Worm (Caenorhabditis elegans): ENCODE measurements around the gene srv-25.

srv-25 gene

DNA sequence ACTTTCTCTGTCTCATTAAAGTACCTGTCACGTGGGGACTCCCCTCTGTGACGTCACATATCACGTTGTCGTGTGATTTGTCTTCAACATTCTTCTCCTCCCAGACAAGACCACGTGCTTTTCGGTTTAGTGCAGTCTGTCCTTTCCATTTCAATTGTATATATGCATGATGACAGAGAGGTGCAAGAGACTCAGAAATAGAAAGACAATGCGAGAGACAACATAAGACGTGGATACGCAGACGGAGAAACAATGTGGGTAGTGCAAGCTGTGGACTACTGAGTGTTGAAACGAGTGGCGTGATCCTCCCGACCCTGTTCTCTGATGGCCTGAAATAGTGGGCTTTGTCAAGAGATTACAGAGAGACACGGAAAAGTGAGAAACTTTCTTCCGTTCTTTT lies 33.2 kb upstream of the srv-25 start:
- TF ChIP-seq nhr-12 (tag; optimal IDR thresholded peaks at IDR 0.05) (no peak), M03D4.4 (tag; optimal IDR thresholded peaks at IDR 0.05) (peak; percentile 6), mep-1 (tag; optimal IDR thresholded peaks at IDR 0.05) (peak; percentile 20), lin-32 (GFP tag; optimal IDR thresholded peaks at IDR 0.05) (no peak), mls-2 (tag; optimal IDR thresholded peaks at IDR 0.05) (no peak), sem-2 (GFP tag; optimal IDR thresholded peaks at IDR 0.05) (no peak), ceh-39 (tag; optimal IDR thresholded peaks at IDR 0.05) (no peak), drap-1 (GFP tag; optimal IDR thresholded peaks at IDR 0.05) (peak; percentile 0), unc-39 (tag; optimal IDR thresholded peaks at IDR 0.05) (no peak), elt-1 (tag; optimal IDR thresholded peaks at IDR 0.05; ENCODE audit: borderline replicate concordance, insufficient read depth) (no peak), elt-3 (tag; optimal IDR thresholded peaks at IDR 0.05) (peak; percentile 61), ztf-11 (tag; optimal IDR thresholded peaks at IDR 0.05) (no peak), zip-8 (tag; optimal IDR thresholded peaks at IDR 0.05) (peak; percentile 43), unc-120 (tag; optimal IDR thresholded peaks at IDR 0.05; ENCODE audit: poor library complexity, severe bottlenecking) (peak; percentile 39), pha-4 (tag; optimal IDR thresholded peaks at IDR 0.05) (peak; percentile 70), flh-1 (GFP tag; optimal IDR thresholded peaks at IDR 0.05) (no peak), cnd-1 (tag; optimal IDR thresholded peaks at IDR 0.05) (peak; percentile 15), tbx-8 (GFP tag; optimal IDR thresholded peaks at IDR 0.05) (no peak), blmp-1 (tag; optimal IDR thresholded peaks at IDR 0.05) (peak; percentile 4), ces-1 (GFP tag; optimal IDR thresholded peaks at IDR 0.05) (peak; percentile 77), ham-2 (GFP tag; optimal IDR thresholded peaks at IDR 0.05) (peak; percentile 22), snpc-4 (tag; optimal IDR thresholded peaks at IDR 0.05) (no peak), ceh-43 (GFP tag; optimal IDR thresholded peaks at IDR 0.05) (no peak), unc-62 (GFP tag; optimal IDR thresholded peaks at IDR 0.05) (peak; percentile 78), nhr-76 (tag; optimal IDR thresholded peaks at IDR 0.05) (no peak), lin-13 (tag; optimal IDR thresholded peaks at IDR 0.05) (peak; percentile 22), nhr-237 (tag; optimal IDR thresholded peaks at IDR 0.05) (peak; percentile 33), mab-5 (tag; optimal IDR thresholded peaks at IDR 0.05) (no peak), lsy-2 (tag; optimal IDR thresholded peaks at IDR 0.05) (peak; percentile 39), nhr-28 (tag; optimal IDR thresholded peaks at IDR 0.05) (no peak)

DNA sequence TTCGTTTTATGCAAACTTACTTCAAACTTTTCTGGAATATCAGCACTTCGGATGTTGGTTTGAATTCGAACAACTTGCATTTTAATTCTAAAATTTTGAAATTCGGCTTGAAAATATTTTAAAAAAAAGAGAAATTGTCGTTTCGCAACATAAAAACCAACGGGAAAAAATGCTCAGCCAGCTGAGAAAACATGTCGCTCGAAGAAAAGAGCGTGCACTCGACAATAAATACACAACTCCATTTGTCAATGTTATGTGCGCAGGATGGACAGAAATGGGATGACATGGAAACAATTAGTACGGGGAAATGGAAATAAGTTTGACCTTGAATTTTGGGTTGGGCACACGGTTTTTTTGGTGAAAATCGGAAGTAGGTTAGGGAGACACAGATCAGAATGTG lies 32.4 kb upstream of the srv-25 start, which contains the start of gene mif-4:
Gene mif-4 (minus strand): TSS at position 87 of the 400 bp plus-strand sequence.
- peak; percentile 9 for TF ChIP-seq ces-1 (GFP tag; optimal IDR thresholded peaks at IDR 0.05)
- no peak for TF ChIP-seq unc-120 (tag; optimal IDR thresholded peaks at IDR 0.05; ENCODE audit: poor library complexity, severe bottlenecking)
- no peak for TF ChIP-seq ceh-83 (GFP tag; optimal IDR thresholded peaks at IDR 0.05)
- TF ChIP-seq M03D4.4 (tag; optimal IDR thresholded peaks at IDR 0.05) = no peak

DNA sequence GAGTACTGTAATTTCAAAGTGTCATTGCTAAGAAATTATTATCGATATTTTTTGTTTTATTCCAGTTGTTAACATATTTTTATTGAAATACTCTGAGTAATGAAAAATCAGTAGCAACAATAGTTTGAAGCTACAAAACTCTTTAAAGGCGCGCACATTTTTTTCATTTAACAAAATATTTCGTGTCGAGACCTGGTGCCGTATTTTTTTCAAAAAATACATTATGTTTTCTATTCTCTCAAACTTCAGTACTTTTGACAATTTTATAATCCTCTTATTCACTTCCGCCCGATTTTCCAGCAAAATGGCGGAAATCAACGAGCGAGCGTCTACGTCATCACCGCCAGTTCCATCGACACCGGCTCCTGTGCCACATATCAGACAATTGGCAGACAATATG lies 30.4 kb upstream of the srv-25 start, which contains the start of gene blos-2:
Gene blos-2 (plus strand): TSS at position 301 of the 400 bp plus-strand sequence.
- TF ChIP-seq flh-1 (GFP tag; optimal IDR thresholded peaks at IDR 0.05) = no peak
- no peak for TF ChIP-seq nhr-2 (tag; optimal IDR thresholded peaks at IDR 0.05)
- no peak for TF ChIP-seq sem-2 (GFP tag; optimal IDR thresholded peaks at IDR 0.05)
- no peak for TF ChIP-seq blmp-1 (tag; optimal IDR thresholded peaks at IDR 0.05)
- no peak for TF ChIP-seq ceh-83 (GFP tag; optimal IDR thresholded peaks at IDR 0.05)
- no peak for TF ChIP-seq ceh-39 (tag; optimal IDR thresholded peaks at IDR 0.05)
- no peak for TF ChIP-seq ztf-11 (tag; optimal IDR thresholded peaks at IDR 0.05)
- no peak for TF ChIP-seq M03D4.4 (tag; optimal IDR thresholded peaks at IDR 0.05)
- no peak for TF ChIP-seq unc-62 (GFP tag; optimal IDR thresholded peaks at IDR 0.05)

DNA sequence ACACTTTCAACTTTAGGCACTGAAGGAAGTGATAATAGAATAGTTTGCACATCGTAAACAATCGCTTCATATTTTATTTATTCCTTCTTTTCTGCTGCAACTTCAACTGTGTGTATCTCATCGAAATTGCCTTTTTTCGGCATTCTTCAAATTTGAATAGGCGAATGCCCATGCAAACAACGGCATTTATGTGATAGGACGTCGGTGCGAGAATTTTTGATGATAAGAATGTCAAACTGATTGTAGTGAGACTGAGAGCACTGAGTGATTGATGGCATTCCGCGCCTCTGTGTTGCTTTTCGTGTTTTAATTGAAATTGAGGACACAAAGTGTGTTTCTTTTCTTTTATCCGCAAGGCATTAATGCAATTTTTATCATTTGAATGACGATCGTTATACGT lies 27.2 kb upstream of the srv-25 start:
- no peak for TF ChIP-seq nhr-2 (tag; optimal IDR thresholded peaks at IDR 0.05)
- TF ChIP-seq lin-13 (tag; optimal IDR thresholded peaks at IDR 0.05) = no peak
- no peak for TF ChIP-seq ham-2 (GFP tag; optimal IDR thresholded peaks at IDR 0.05)
- TF ChIP-seq unc-39 (tag; optimal IDR thresholded peaks at IDR 0.05) = no peak
- no peak for TF ChIP-seq ceh-83 (GFP tag; optimal IDR thresholded peaks at IDR 0.05)
- TF ChIP-seq ztf-11 (tag; optimal IDR thresholded peaks at IDR 0.05) = no peak
- no peak for TF ChIP-seq ceh-39 (tag; optimal IDR thresholded peaks at IDR 0.05)
- no peak for TF ChIP-seq lsy-2 (tag; optimal IDR thresholded peaks at IDR 0.05)
- TF ChIP-seq unc-120 (tag; optimal IDR thresholded peaks at IDR 0.05; ENCODE audit: poor library complexity, severe bottlenecking) = peak; percentile 12
- TF ChIP-seq cnd-1 (tag; optimal IDR thresholded peaks at IDR 0.05) = no peak
- TF ChIP-seq sem-2 (GFP tag; optimal IDR thresholded peaks at IDR 0.05) = no peak
- TF ChIP-seq unc-62 (GFP tag; optimal IDR thresholded peaks at IDR 0.05) = peak; percentile 49
- no peak for TF ChIP-seq nhr-12 (tag; optimal IDR thresholded peaks at IDR 0.05)
- TF ChIP-seq ceh-43 (GFP tag; optimal IDR thresholded peaks at IDR 0.05) = no peak
- TF ChIP-seq nhr-28 (tag; optimal IDR thresholded peaks at IDR 0.05) = no peak
